Fruit fly (Drosophila melanogaster) whole organism, embryonic: ENCODE data around the gene CG3777.
A peak's percentile ranks its signal among the peaks of the same experiment; 100 is the strongest.

Experiments used
- CG10209 ChIP-seq: fragments of 200-800 bp; sonication (Bioruptor generic); optimal IDR thresholded peaks from 3 replicates; lab custom pipeline; 2017; ENCODE audit warnings: missing biosample characterization, mild to moderate bottlenecking, missing genetic modification characterization, missing genetic modification reagents
- CG11085 ChIP-seq: fragments of 200-800 bp; sonication (Bioruptor generic); IDR thresholded peaks from 2 replicates; pipeline ENCODE4 v1.3.6; 2022; ENCODE audit warnings: missing biosample characterization, missing genetic modification characterization
- CG11247 ChIP-seq: fragments of 200-800 bp; sonication (Bioruptor generic); IDR thresholded peaks from 2 replicates; pipeline ENCODE4 v1.3.6; 2022; ENCODE audit warnings: missing biosample characterization, missing genetic modification characterization
- CG12391 ChIP-seq: fragments of 200-800 bp; sonication (Bioruptor generic); optimal IDR thresholded peaks from 3 replicates; lab custom pipeline; 2018; ENCODE audit warnings: missing biosample characterization, mild to moderate bottlenecking, missing genetic modification characterization, moderate library complexity
- CG12769 ChIP-seq: fragments of 200-800 bp; sonication (Bioruptor generic); optimal IDR thresholded peaks from 2 replicates; lab custom pipeline; 2019; ENCODE audit warnings: missing biosample characterization, mild to moderate bottlenecking, missing genetic modification characterization, moderate library complexity
- CG14710 ChIP-seq: fragments of 200-800 bp; sonication (Bioruptor generic); optimal IDR thresholded peaks from 3 replicates; lab custom pipeline; 2019; ENCODE audit warnings: missing biosample characterization, mild to moderate bottlenecking, missing genetic modification characterization, moderate library complexity
- CG15011 ChIP-seq: fragments of 200-800 bp; sonication (Bioruptor generic); optimal IDR thresholded peaks from 3 replicates; lab custom pipeline; 2018; ENCODE audit warnings: missing biosample characterization, mild to moderate bottlenecking, missing genetic modification characterization
- CG15696 ChIP-seq: fragments of 200-800 bp; sonication (Bioruptor generic); optimal IDR thresholded peaks from 2 replicates; lab custom pipeline; 2019; ENCODE audit warnings: missing biosample characterization, mild to moderate bottlenecking, missing genetic modification characterization, moderate library complexity
- CG1602 ChIP-seq: fragments of 200-800 bp; sonication (Bioruptor generic); optimal IDR thresholded peaks from 3 replicates; lab custom pipeline; 2016; ENCODE audit warnings: missing biosample characterization, missing genetic modification characterization
- CG17361 ChIP-seq: fragments of 200-800 bp; sonication (Bioruptor generic); IDR thresholded peaks from 3 replicates; pipeline ENCODE4 v1.3.6; 2022; ENCODE audit warnings: missing biosample characterization, missing genetic modification characterization
- CG17385 ChIP-seq: fragments of 200-800 bp; sonication (Bioruptor generic); optimal IDR thresholded peaks from 3 replicates; lab custom pipeline; 2018; ENCODE audit warnings: missing biosample characterization, mild to moderate bottlenecking, missing genetic modification characterization
- CG2889 ChIP-seq: fragments of 200-800 bp; sonication (Bioruptor generic); IDR thresholded peaks from 3 replicates; pipeline ENCODE4 v1.3.6; 2022; ENCODE audit warnings: missing biosample characterization, missing genetic modification characterization
- CG31441 ChIP-seq: fragments of 200-800 bp; sonication (Bioruptor generic); IDR thresholded peaks from 2 replicates; pipeline ENCODE4 v1.3.6; 2022; ENCODE audit warnings: missing biosample characterization, missing genetic modification characterization
- CG3847 ChIP-seq: fragments of 200-800 bp; sonication (Bioruptor generic); IDR thresholded peaks from 2 replicates; pipeline ENCODE4 v1.3.6; 2022; ENCODE audit warnings: missing biosample characterization, missing genetic modification characterization
- CG43689 ChIP-seq: fragments of 200-800 bp; sonication (Bioruptor generic); IDR thresholded peaks from 2 replicates; pipeline ENCODE4 v1.3.6; 2022; ENCODE audit warnings: missing biosample characterization, missing genetic modification characterization
- CG8290 ChIP-seq, 3 experiments: fragments of 200-800 bp; sonication (Bioruptor generic); optimal IDR thresholded peaks; 2 replicates each; lab custom pipeline; 2016 to 2019; ENCODE audit warnings: missing biosample characterization in 3 of 3, missing genetic modification characterization in 3 of 3, mild to moderate bottlenecking in 2 of 3, moderate library complexity in 1 of 3
- CG8388 ChIP-seq: fragments of 200-800 bp; sonication (Bioruptor generic); optimal IDR thresholded peaks from 2 replicates; lab custom pipeline; 2019; ENCODE audit warnings: missing biosample characterization, mild to moderate bottlenecking, missing genetic modification characterization, moderate library complexity
- CG9932 ChIP-seq: fragments of 200-800 bp; sonication (Bioruptor generic); IDR thresholded peaks from 2 replicates; pipeline ENCODE4 v1.3.6; 2022; ENCODE audit warnings: missing biosample characterization, missing genetic modification characterization
- ERR ChIP-seq: fragments of 200-800 bp; sonication (Bioruptor generic); optimal IDR thresholded peaks from 2 replicates; lab custom pipeline; 2016; ENCODE audit warnings: missing biosample characterization, missing genetic modification characterization
- Hr78 ChIP-seq, 2 experiments: fragments of 200-800 bp in 1 of 2; fragments of >200 bp in 1 of 2; sonication (Bioruptor generic) in 1 of 2; optimal IDR thresholded peaks; 2 replicates each; lab custom pipeline; 2017 to 2019; ENCODE audit warnings: missing biosample characterization in 2 of 2, missing genetic modification characterization in 2 of 2, mild to moderate bottlenecking in 1 of 2, moderate library complexity in 1 of 2
- MESR4 ChIP-seq: fragments of 200-800 bp; sonication (Bioruptor generic); optimal IDR thresholded peaks from 2 replicates; lab custom pipeline; 2018; ENCODE audit warnings: missing biosample characterization, mild to moderate bottlenecking, missing genetic modification characterization, moderate library complexity
- Mrtf ChIP-seq: fragments of 200-800 bp; sonication (Bioruptor generic); IDR thresholded peaks from 3 replicates; pipeline ENCODE4 v1.3.6; 2022; ENCODE audit warnings: missing biosample characterization, missing genetic modification characterization
- Neu2 ChIP-seq: fragments of 200-800 bp; sonication (Bioruptor generic); optimal IDR thresholded peaks from 3 replicates; lab custom pipeline; 2016; ENCODE audit warnings: missing biosample characterization, missing genetic modification characterization, borderline replicate concordance
- Nf-YA ChIP-seq: fragments of 200-800 bp; sonication (Bioruptor generic); IDR thresholded peaks from 2 replicates; pipeline ENCODE4 v1.3.6; 2022; ENCODE audit warnings: missing biosample characterization, missing genetic modification characterization
- Nf-YB ChIP-seq: fragments of 200-800 bp; sonication (Bioruptor generic); optimal IDR thresholded peaks from 3 replicates; lab custom pipeline; 2019; ENCODE audit warnings: missing biosample characterization, mild to moderate bottlenecking, missing genetic modification characterization, moderate library complexity
- Oli ChIP-seq: fragments of 200-800 bp; sonication (Bioruptor generic); optimal IDR thresholded peaks from 2 replicates; lab custom pipeline; 2018; ENCODE audit warnings: missing biosample characterization, mild to moderate bottlenecking, missing genetic modification characterization, moderate library complexity
- Ptx1 ChIP-seq: fragments of 200-800 bp; sonication (Bioruptor generic); IDR thresholded peaks from 2 replicates; pipeline ENCODE4 v1.3.6; 2022; ENCODE audit warnings: missing biosample characterization, missing genetic modification characterization
- Ravus ChIP-seq: fragments of 200-800 bp; sonication (Bioruptor generic); IDR thresholded peaks from 2 replicates; pipeline ENCODE4 v1.3.6; 2022; ENCODE audit warnings: missing biosample characterization, missing genetic modification characterization
- Side ChIP-seq: fragments of 200-800 bp; sonication (Bioruptor generic); optimal IDR thresholded peaks from 2 replicates; lab custom pipeline; 2016; ENCODE audit warnings: missing biosample characterization, missing genetic modification characterization
- Sry-β ChIP-seq: fragments of 200-800 bp; sonication (Bioruptor generic); optimal IDR thresholded peaks from 2 replicates; lab custom pipeline; 2018; ENCODE audit warnings: missing biosample characterization, mild to moderate bottlenecking, missing genetic modification characterization, moderate library complexity
- Xbp1 ChIP-seq: fragments of 200-800 bp; sonication (Bioruptor generic); optimal IDR thresholded peaks from 3 replicates; lab custom pipeline; 2016; ENCODE audit warnings: missing biosample characterization, mild to moderate bottlenecking, missing genetic modification characterization
- ap ChIP-seq: fragments of 200-800 bp; sonication (Bioruptor generic); IDR thresholded peaks from 2 replicates; pipeline ENCODE4 v1.3.6; 2022; ENCODE audit warnings: missing biosample characterization, missing genetic modification characterization
- br ChIP-seq: fragments of >200 bp; optimal IDR thresholded peaks from 2 replicates; lab custom pipeline; 2017
- esg ChIP-seq: fragments of 200-800 bp; sonication (Bioruptor generic); conservative IDR thresholded peaks from 2 replicates; pipeline ENCODE4 v1.3.6; 2022; ENCODE audit warnings: missing biosample characterization, missing genetic modification characterization
- exex ChIP-seq: fragments of 200-800 bp; sonication (Bioruptor generic); optimal IDR thresholded peaks from 4 replicates; lab custom pipeline; 2018; ENCODE audit warnings: missing biosample characterization, mild to moderate bottlenecking, missing genetic modification characterization, moderate library complexity
- jing ChIP-seq: fragments of 200-800 bp; sonication (Bioruptor generic); optimal IDR thresholded peaks from 2 replicates; lab custom pipeline; 2018; ENCODE audit warnings: missing biosample characterization, mild to moderate bottlenecking, missing genetic modification characterization
- pnt ChIP-seq: fragments of 200-800 bp; sonication (Bioruptor generic); optimal IDR thresholded peaks from 3 replicates; lab custom pipeline; 2016; ENCODE audit warnings: missing biosample characterization, missing genetic modification characterization
- repo ChIP-seq: fragments of 200-800 bp; sonication (Bioruptor generic); optimal IDR thresholded peaks from 2 replicates; lab custom pipeline; 2016; ENCODE audit warnings: missing biosample characterization, missing genetic modification characterization
- sens ChIP-seq: fragments of 200-800 bp; sonication (Bioruptor generic); peaks from one replicate; lab custom pipeline; 2016; ENCODE audit warnings: missing biosample characterization, missing genetic modification characterization
- shn ChIP-seq: fragments of 200-800 bp; sonication (Bioruptor generic); optimal IDR thresholded peaks from 3 replicates; lab custom pipeline; 2016; ENCODE audit warnings: missing biosample characterization, missing genetic modification characterization
- sisA ChIP-seq: fragments of 200-800 bp; sonication (Bioruptor generic); IDR thresholded peaks from 2 replicates; pipeline ENCODE4 v1.3.6; 2022; ENCODE audit warnings: missing biosample characterization, missing genetic modification characterization
- ssp ChIP-seq: fragments of 200-800 bp; sonication (Bioruptor generic); IDR thresholded peaks from 2 replicates; pipeline ENCODE4 v1.3.6; 2022; ENCODE audit warnings: missing biosample characterization, missing genetic modification characterization
- tgo ChIP-seq: fragments of 200-800 bp; sonication (Bioruptor generic); IDR thresholded peaks from 3 replicates; pipeline ENCODE4 v1.3.6; 2022; ENCODE audit warnings: missing biosample characterization, missing genetic modification characterization
- vvl ChIP-seq: fragments of 200-800 bp; sonication (Bioruptor generic); IDR thresholded peaks from 2 replicates; pipeline ENCODE4 v1.3.6; 2022; ENCODE audit warnings: missing biosample characterization, missing genetic modification characterization
- yki ChIP-seq: fragments of >200 bp; optimal IDR thresholded peaks from 3 replicates; lab custom pipeline; 2018
- z ChIP-seq: fragments of 200-800 bp; sonication (Bioruptor generic); IDR thresholded peaks from 3 replicates; pipeline ENCODE4 v1.3.6; 2022; ENCODE audit warnings: missing biosample characterization, missing genetic modification characterization
- zen2 ChIP-seq: fragments of 200-800 bp; sonication (Bioruptor generic); IDR thresholded peaks from 3 replicates; pipeline ENCODE4 v1.3.6; 2022; ENCODE audit warnings: missing biosample characterization, missing genetic modification characterization; ENCODE audit not compliant: partially characterized antibody
- zfh2 ChIP-seq: fragments of 200-800 bp; sonication (Bioruptor generic); optimal IDR thresholded peaks from 2 replicates; lab custom pipeline; 2016; ENCODE audit warnings: missing biosample characterization, missing genetic modification characterization

The CG3777 gene

DNA sequence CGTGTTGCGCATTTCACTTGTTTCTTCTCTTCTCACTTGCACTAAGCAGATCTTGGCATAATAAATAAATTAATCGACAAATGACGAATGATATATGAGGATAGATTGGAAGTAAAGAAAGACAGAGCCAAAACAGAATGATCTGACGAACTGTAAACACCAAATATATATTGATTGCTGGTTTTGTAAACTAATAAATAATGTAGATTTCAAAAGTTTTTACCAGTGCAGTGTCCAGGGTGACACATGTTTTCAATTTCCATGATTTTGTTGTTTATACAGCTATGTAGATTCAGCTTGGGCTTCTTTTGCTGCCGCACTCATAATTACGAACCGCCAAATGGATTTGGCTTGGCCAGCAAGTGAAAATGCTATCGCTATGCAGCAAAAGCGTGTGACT is 31.8 kb downstream of the CG3777 start (continued):
- TF ChIP-seq CG15696 (no peak), Side (no peak), CG10209 (GFP tag; lab: Kevin White, UChicago) (peak; percentile 5), CG12769 (tag; lab: Kevin White, UChicago) (no peak), CG8290 (GFP tag; optimal IDR thresholded peaks at IDR 0.05; lab: Kevin White, UChicago) (no peak), CG8290 (tag; optimal IDR thresholded peaks at IDR 0.05; lab: Kevin White, UChicago) (peak in 1 of 2 experiments; percentile 22), CG8388 (GFP tag; lab: Kevin White, UChicago) (no peak), Xbp1 (no peak), yki (lab: Kevin White, UChicago) (no peak), CG15011 (GFP tag; lab: Kevin White, UChicago) (no peak), sens (peak; percentile 69), tgo (GFP tag; lab: Robert Waterston, UW) (no peak), repo (no peak), shn (GFP tag; lab: Kevin White, UChicago) (no peak), Oli (tag; lab: Kevin White, UChicago) (no peak), MESR4 (GFP tag; lab: Kevin White, UChicago) (no peak), exex (tag; lab: Kevin White, UChicago) (no peak)

DNA sequence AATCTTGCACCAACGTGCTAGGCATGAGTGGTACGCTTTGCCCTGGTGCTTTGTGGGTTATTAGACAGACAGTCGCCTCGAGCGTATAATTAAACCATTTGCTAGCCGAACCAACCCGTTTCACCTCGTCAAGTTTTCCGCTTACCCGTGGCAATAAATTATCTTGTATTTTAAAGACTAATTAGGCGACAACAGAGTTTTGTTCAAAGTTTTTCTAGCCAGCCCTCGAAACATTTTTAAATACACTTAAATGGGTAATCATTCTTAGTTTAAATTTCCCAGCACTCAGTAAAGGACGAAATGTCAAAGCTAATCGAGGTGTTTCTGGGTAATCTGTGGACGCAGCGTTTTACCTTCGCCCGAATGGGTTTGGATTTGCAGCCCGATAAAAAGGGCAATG is 35.3 kb downstream of the CG3777 start, which contains the start of gene Or1a:
Gene Or1a, plus strand, starts transcription at position 301 of the 400 bp plus-strand sequence.
- TF ChIP-seq Hr78 (GFP tag; optimal IDR thresholded peaks at IDR 0.05; lab: Kevin White, UChicago) (no peak), CG11085 (GFP tag; lab: Robert Waterston, UW) (no peak), ssp (GFP tag; lab: Robert Waterston, UW) (no peak), jing (GFP tag; lab: Kevin White, UChicago) (no peak), br (lab: Kevin White, UChicago) (no peak), zfh2 (GFP tag; lab: Kevin White, UChicago) (no peak), CG12391 (tag; lab: Kevin White, UChicago) (no peak), CG3847 (no peak), Sry-β (GFP tag; lab: Kevin White, UChicago) (no peak), CG17361 (no peak)

DNA sequence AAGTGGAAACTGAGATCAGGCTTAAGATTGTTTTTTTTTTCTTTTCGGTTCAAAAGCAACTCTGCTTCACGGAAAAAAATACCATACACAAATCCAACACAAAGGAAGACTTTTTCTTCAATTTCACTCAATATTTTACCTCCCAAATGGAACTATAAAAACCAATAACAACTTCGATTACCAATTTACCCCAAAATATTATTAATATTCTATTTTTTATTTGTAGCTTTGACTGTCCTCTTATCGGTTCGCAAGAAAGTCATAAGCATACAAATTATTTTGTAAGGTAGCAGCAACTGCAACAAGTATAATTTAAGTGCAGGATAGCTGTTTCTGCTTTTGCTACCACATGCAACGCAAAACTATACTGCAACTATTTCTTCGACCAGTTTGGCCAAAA is 54.4 kb downstream of the CG3777 start:
- TF ChIP-seq Ptx1 (GFP tag; lab: Robert Waterston, UW) (no peak), z (GFP tag; lab: Robert Waterston, UW) (no peak), Nf-YA (GFP tag; lab: Robert Waterston, UW) (no peak), ap (no peak), sisA (GFP tag; lab: Robert Waterston, UW) (no peak), Ravus (GFP tag; lab: Robert Waterston, UW) (no peak)

DNA sequence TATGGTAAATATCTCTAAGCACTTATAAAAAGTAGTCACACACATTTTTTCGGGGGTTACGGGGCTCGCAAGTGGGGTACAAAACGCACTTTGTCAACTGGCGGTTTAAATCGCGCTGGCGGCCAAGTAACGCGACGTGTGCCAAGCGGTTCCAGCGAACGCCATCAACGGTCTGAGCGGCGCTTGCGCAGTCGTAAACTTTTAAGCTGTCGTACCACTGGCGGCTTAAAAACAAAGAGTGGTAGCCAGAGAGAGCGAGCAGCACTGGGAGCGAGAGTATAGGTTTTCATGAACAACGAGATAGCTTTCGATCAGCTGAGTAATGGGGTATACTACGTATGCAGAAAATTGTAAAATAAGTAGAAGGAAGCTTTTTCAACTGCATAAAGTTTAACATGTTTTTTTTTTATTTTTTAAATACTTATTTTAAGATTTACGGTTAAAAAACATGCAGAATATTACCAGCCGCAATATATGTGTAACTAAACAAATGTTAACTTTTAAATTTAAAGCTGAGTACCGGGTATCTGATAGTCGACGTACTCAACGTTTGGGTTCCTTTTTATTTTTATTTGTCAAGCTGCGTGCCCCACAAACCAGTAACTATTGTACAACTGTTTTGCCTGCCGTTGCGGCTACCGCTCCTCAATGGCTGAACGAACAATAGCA is 55.3 kb downstream of the CG3777 start:
- 0 out of 2 replicates have a peak, but pooled peaks have one; percentile 17 for TF ChIP-seq CG9932 (GFP tag; lab: Robert Waterston, UW)
- no peak for TF ChIP-seq CG2889 (GFP tag; lab: Robert Waterston, UW)
- TF ChIP-seq CG17385 (GFP tag; lab: Kevin White, UChicago): peak; percentile 28
- no peak for TF ChIP-seq CG43689 (GFP tag; lab: Robert Waterston, UW)
- TF ChIP-seq CG11247: no peak
- TF ChIP-seq CG31441 (GFP tag; lab: Robert Waterston, UW): peak; percentile 55
- TF ChIP-seq zen2 (GFP tag; lab: Robert Waterston, UW): no peak
- TF ChIP-seq Neu2 (GFP tag; lab: Kevin White, UChicago): no peak
- peak; percentile 45; the same call in 1 of the 2 replicates for TF ChIP-seq vvl
- no peak for TF ChIP-seq ERR (GFP tag; lab: Kevin White, UChicago)
- TF ChIP-seq esg (GFP tag; lab: Robert Waterston, UW): no peak
- no peak for TF ChIP-seq CG1602 (GFP tag; lab: Kevin White, UChicago)
- TF ChIP-seq Nf-YB (GFP tag; lab: Kevin White, UChicago): no peak
- no peak for TF ChIP-seq Mrtf (GFP tag; lab: Robert Waterston, UW)
- no peak for TF ChIP-seq CG14710 (tag; lab: Kevin White, UChicago)
- TF ChIP-seq pnt (GFP tag; lab: Kevin White, UChicago): no peak
